Fruit fly (Drosophila melanogaster) whole organism, embryonic: Measurements from ENCODE around the gene PIP82.

Experiments
- Awh ChIP-seq: fragments of 200-800 bp; sonication (Bioruptor generic); IDR thresholded peaks from 2 replicates; pipeline ENCODE4, ENCODE4 v1.3.6; 2022; ENCODE audit warnings: missing biosample characterization, missing genetic modification characterization
- CG1024 ChIP-seq: fragments of 200-800 bp; sonication (Bioruptor generic); IDR thresholded peaks from 2 replicates; pipeline ENCODE4 v1.3.6; 2022; ENCODE audit warnings: missing biosample characterization, missing genetic modification characterization
- CG10654 ChIP-seq: fragments of 200-800 bp; sonication (Bioruptor generic); optimal IDR thresholded peaks from 2 replicates; lab custom pipeline; 2016; ENCODE audit warnings: missing biosample characterization, missing genetic modification characterization
- CG12236 ChIP-seq: fragments of 200-800 bp; sonication (Bioruptor generic); optimal IDR thresholded peaks from 2 replicates; lab custom pipeline; 2016; ENCODE audit warnings: missing biosample characterization, missing genetic modification characterization
- CG12744 ChIP-seq: fragments of 200-800 bp; sonication (Bioruptor generic); optimal IDR thresholded peaks from 2 replicates; lab custom pipeline; 2016; ENCODE audit warnings: missing biosample characterization, missing genetic modification characterization
- CG14441 ChIP-seq: fragments of 200-800 bp; sonication (Bioruptor generic); IDR thresholded peaks from 2 replicates; pipeline ENCODE4 v1.3.6; 2022; ENCODE audit warnings: missing biosample characterization, missing genetic modification characterization
- CG14860 ChIP-seq: fragments of 200-800 bp; sonication (Bioruptor generic); IDR thresholded peaks from 3 replicates; pipeline ENCODE4 v1.3.6; 2022; ENCODE audit warnings: missing biosample characterization, missing genetic modification characterization; ENCODE audit not compliant: partially characterized antibody
- CG17829 ChIP-seq: fragments of 200-800 bp; optimal IDR thresholded peaks from 2 replicates; lab custom pipeline; 2019; ENCODE audit warnings: missing biosample characterization, mild to moderate bottlenecking, missing genetic modification characterization, moderate library complexity
- CG1792 ChIP-seq: fragments of 200-800 bp; sonication (Bioruptor generic); optimal IDR thresholded peaks from 2 replicates; lab custom pipeline; 2016; ENCODE audit warnings: missing biosample characterization, missing genetic modification characterization
- CG31388 ChIP-seq: fragments of 200-800 bp; sonication (Bioruptor generic); optimal IDR thresholded peaks from 2 replicates; lab custom pipeline; 2016; ENCODE audit warnings: missing biosample characterization, missing genetic modification characterization
- CG5180 ChIP-seq: fragments of 200-800 bp; sonication (Bioruptor generic); optimal IDR thresholded peaks from 3 replicates; lab custom pipeline; 2017; ENCODE audit warnings: missing biosample characterization, missing genetic modification characterization, mild to moderate bottlenecking, moderate library complexity, missing genetic modification reagents
- CG5245 ChIP-seq: fragments of 200-800 bp; sonication (Bioruptor generic); optimal IDR thresholded peaks from 3 replicates; lab custom pipeline; 2016; ENCODE audit warnings: missing biosample characterization, missing genetic modification characterization
- CG5953 ChIP-seq: fragments of 200-800 bp; sonication (Bioruptor generic); IDR thresholded peaks from 2 replicates; pipeline ENCODE4 v1.3.6; 2022; ENCODE audit warnings: missing biosample characterization, missing genetic modification characterization
- CG7987 ChIP-seq: fragments of 200-800 bp; sonication (Bioruptor generic); optimal IDR thresholded peaks from 2 replicates; lab custom pipeline; 2018; ENCODE audit warnings: missing biosample characterization, mild to moderate bottlenecking, missing genetic modification characterization, moderate library complexity
- CrebB ChIP-seq: fragments of 200-800 bp; sonication (Bioruptor generic); optimal IDR thresholded peaks from 3 replicates; lab custom pipeline; 2018; ENCODE audit warnings: missing biosample characterization, mild to moderate bottlenecking, missing genetic modification characterization
- Deaf1 ChIP-seq: fragments of 200-800 bp; optimal IDR thresholded peaks from 3 replicates; lab custom pipeline; 2019; ENCODE audit warnings: missing biosample characterization, mild to moderate bottlenecking, missing genetic modification characterization, moderate library complexity
- Doc2 ChIP-seq: fragments of 200-800 bp; sonication (Bioruptor generic); IDR thresholded peaks from 2 replicates; pipeline ENCODE4 v1.3.6; 2022; ENCODE audit warnings: missing biosample characterization, missing genetic modification characterization
- Dp ChIP-seq: fragments of 200-800 bp; sonication (Bioruptor generic); optimal IDR thresholded peaks from 2 replicates; lab custom pipeline; 2018; ENCODE audit warnings: missing biosample characterization, mild to moderate bottlenecking, missing genetic modification characterization, moderate library complexity
- Ets65A ChIP-seq: fragments of 200-800 bp; sonication (Bioruptor generic); peaks from one replicate; lab custom pipeline; 2016; ENCODE audit warnings: missing biosample characterization, missing genetic modification characterization
- Hand ChIP-seq: fragments of 200-800 bp; sonication (Bioruptor generic); optimal IDR thresholded peaks from 2 replicates; lab custom pipeline; 2017; ENCODE audit warnings: mild to moderate bottlenecking, missing biosample characterization, missing genetic modification reagents, missing genetic modification characterization
- Hr51 ChIP-seq, 2 experiments: fragments of 200-800 bp; sonication (Bioruptor generic); optimal IDR thresholded peaks; 2 replicates in 1 of 2; 3 replicates in 1 of 2; lab custom pipeline; 2016 to 2018; ENCODE audit warnings: missing biosample characterization in 2 of 2, missing genetic modification characterization in 2 of 2, mild to moderate bottlenecking in 1 of 2, moderate library complexity in 1 of 2
- Mrtf ChIP-seq: fragments of 200-800 bp; sonication (Bioruptor generic); IDR thresholded peaks from 3 replicates; pipeline ENCODE4 v1.3.6; 2022; ENCODE audit warnings: missing biosample characterization, missing genetic modification characterization
- NC2β ChIP-seq: fragments of 200-800 bp; sonication (Bioruptor generic); optimal IDR thresholded peaks from 2 replicates; lab custom pipeline; 2016; ENCODE audit warnings: missing biosample characterization, missing genetic modification characterization
- Nf-YC ChIP-seq: fragments of 200-800 bp; optimal IDR thresholded peaks from 3 replicates; lab custom pipeline; 2019; ENCODE audit warnings: missing biosample characterization, mild to moderate bottlenecking, missing genetic modification characterization, moderate library complexity
- Oaz ChIP-seq: fragments of 200-800 bp; sonication (Bioruptor generic); IDR thresholded peaks from 2 replicates; pipeline ENCODE4 v1.3.6; 2022; ENCODE audit warnings: missing biosample characterization, missing genetic modification characterization
- Six4 ChIP-seq: fragments of 200-800 bp; sonication (Bioruptor generic); optimal IDR thresholded peaks from 2 replicates; lab custom pipeline; 2016; ENCODE audit warnings: missing biosample characterization, missing genetic modification characterization
- Sry-δ ChIP-seq: fragments of 200-800 bp; sonication (Bioruptor generic); optimal IDR thresholded peaks from 2 replicates; lab custom pipeline; 2016; ENCODE audit warnings: missing biosample characterization, missing genetic modification characterization
- ash1 ChIP-seq: fragments of 200-800 bp; sonication (Bioruptor generic); optimal IDR thresholded peaks from 2 replicates; lab custom pipeline; 2018; ENCODE audit warnings: missing biosample characterization, mild to moderate bottlenecking, missing genetic modification characterization
- bcd ChIP-seq: fragments of 200-800 bp; sonication (Bioruptor generic); optimal IDR thresholded peaks from 2 replicates; lab custom pipeline; 2017; ENCODE audit warnings: missing biosample characterization, mild to moderate bottlenecking, missing genetic modification characterization
- cad ChIP-seq: fragments of >200 bp; optimal IDR thresholded peaks from 2 replicates; lab custom pipeline; 2017; ENCODE audit warnings: missing biosample characterization, missing genetic modification characterization
- cas ChIP-seq: fragments of 200-800 bp; sonication (Bioruptor generic); IDR thresholded peaks from 2 replicates; pipeline ENCODE4 v1.3.6; 2022; ENCODE audit warnings: missing biosample characterization, missing genetic modification characterization
- chm ChIP-seq: fragments of 200-800 bp; sonication (Bioruptor generic); IDR thresholded peaks from 2 replicates; pipeline ENCODE4 v1.3.6; 2022; ENCODE audit warnings: missing biosample characterization, missing genetic modification characterization
- crol ChIP-seq: fragments of 200-800 bp; sonication (Bioruptor generic); IDR thresholded peaks from 2 replicates; pipeline ENCODE4 v1.3.6; 2022; ENCODE audit warnings: missing biosample characterization, missing genetic modification characterization
- dati ChIP-seq: fragments of 200-800 bp; sonication (Bioruptor generic); IDR thresholded peaks from 2 replicates; pipeline ENCODE4 v1.3.6; 2022; ENCODE audit warnings: missing biosample characterization, missing genetic modification characterization
- dimm ChIP-seq: fragments of 200-800 bp; sonication (Bioruptor generic); IDR thresholded peaks from 2 replicates; pipeline ENCODE4 v1.3.6; 2022; ENCODE audit warnings: missing biosample characterization, missing genetic modification characterization
- ftz-f1 ChIP-seq: fragments of 200-800 bp; sonication (Bioruptor generic); optimal IDR thresholded peaks from 2 replicates; lab custom pipeline; 2016; ENCODE audit warnings: missing biosample characterization, missing genetic modification characterization
- gcm ChIP-seq: fragments of 200-800 bp; sonication (Bioruptor generic); optimal IDR thresholded peaks from 2 replicates; lab custom pipeline; 2019; ENCODE audit warnings: missing biosample characterization, mild to moderate bottlenecking, missing genetic modification characterization, moderate library complexity
- gsb-n ChIP-seq: fragments of 200-800 bp; sonication (Bioruptor generic); optimal IDR thresholded peaks from 3 replicates; lab custom pipeline; 2018; ENCODE audit warnings: missing biosample characterization, mild to moderate bottlenecking, missing genetic modification characterization
- her ChIP-seq: fragments of 200-800 bp; sonication (Bioruptor generic); optimal IDR thresholded peaks from 2 replicates; lab custom pipeline; 2016; ENCODE audit warnings: missing biosample characterization, missing genetic modification characterization
- inv ChIP-seq: fragments of 200-800 bp; sonication (Bioruptor generic); IDR thresholded peaks from 2 replicates; pipeline ENCODE4 v1.3.6; 2022; ENCODE audit warnings: missing biosample characterization, missing genetic modification characterization; ENCODE audit not compliant: partially characterized antibody
- kay ChIP-seq: fragments of 200-800 bp; sonication (Bioruptor generic); optimal IDR thresholded peaks from 2 replicates; lab custom pipeline; 2016; ENCODE audit warnings: missing biosample characterization, missing genetic modification characterization
- p53 ChIP-seq: fragments of 200-800 bp; sonication (Bioruptor generic); optimal IDR thresholded peaks from 2 replicates; lab custom pipeline; 2016; ENCODE audit warnings: missing biosample characterization, missing genetic modification characterization
- sc ChIP-seq, 3 experiments: fragments of >200 bp in 2 of 3; fragments of 200-800 bp in 1 of 3; sonication (Bioruptor generic) in 1 of 3; optimal IDR thresholded peaks; 2 replicates in 2 of 3; 3 replicates in 1 of 3; lab custom pipeline; 2017; ENCODE audit warnings: mild to moderate bottlenecking in 1 of 3, missing biosample characterization in 1 of 3, missing genetic modification characterization in 1 of 3, missing genetic modification reagents in 1 of 3
- sisA ChIP-seq: fragments of 200-800 bp; sonication (Bioruptor generic); IDR thresholded peaks from 2 replicates; pipeline ENCODE4 v1.3.6; 2022; ENCODE audit warnings: missing biosample characterization, missing genetic modification characterization
- sob ChIP-seq: fragments of 200-800 bp; sonication (Bioruptor generic); IDR thresholded peaks from 2 replicates; pipeline ENCODE4 v1.3.6; 2022; ENCODE audit warnings: missing biosample characterization, missing genetic modification characterization
- tna ChIP-seq: fragments of 200-800 bp; sonication (Bioruptor generic); IDR thresholded peaks from 2 replicates; pipeline ENCODE4 v1.3.6; 2022; ENCODE audit warnings: missing biosample characterization, missing genetic modification characterization; ENCODE audit not compliant: partially characterized antibody
- toy ChIP-seq: fragments of 200-800 bp; sonication (Bioruptor generic); IDR thresholded peaks from 2 replicates; pipeline ENCODE4 v1.3.6; 2022; ENCODE audit warnings: missing biosample characterization, missing genetic modification characterization
- vfl ChIP-seq: fragments of 200-800 bp; sonication (Bioruptor generic); optimal IDR thresholded peaks from 2 replicates; lab custom pipeline; 2016; ENCODE audit warnings: missing biosample characterization, missing genetic modification characterization
- zen2 ChIP-seq: fragments of 200-800 bp; sonication (Bioruptor generic); IDR thresholded peaks from 3 replicates; pipeline ENCODE4 v1.3.6; 2022; ENCODE audit warnings: missing biosample characterization, missing genetic modification characterization; ENCODE audit not compliant: partially characterized antibody

PIP82 gene

dm6 chrX:8561404-8562397, 32.2 kb upstream of the PIP82 start (continued):
- no peak for TF ChIP-seq sc (optimal IDR thresholded peaks at IDR 0.05; lab: Kevin White, UChicago)
- no peak for TF ChIP-seq sc (GFP tag; optimal IDR thresholded peaks at IDR 0.05; lab: Kevin White, UChicago)
- TF ChIP-seq Mrtf (GFP tag; lab: Robert Waterston, UW) = no peak
- peak in 1 of 2 experiments; percentile 23 for TF ChIP-seq Hr51 (GFP tag; optimal IDR thresholded peaks at IDR 0.05; lab: Kevin White, UChicago)
- no peak for TF ChIP-seq zen2 (GFP tag; lab: Robert Waterston, UW)
- no peak for TF ChIP-seq sob (GFP tag; lab: Robert Waterston, UW)
- TF ChIP-seq CG14441 (GFP tag; lab: Robert Waterston, UW) = no peak
- TF ChIP-seq chm (GFP tag; lab: Robert Waterston, UW) = no peak; the same call in 1 of the 2 replicates
- TF ChIP-seq CG1024 (GFP tag; lab: Robert Waterston, UW) = no peak
- no peak for TF ChIP-seq toy (GFP tag; lab: Robert Waterston, UW)
- TF ChIP-seq Sry-δ = peak; percentile 58
- no peak for TF ChIP-seq sisA (GFP tag; lab: Robert Waterston, UW)
- TF ChIP-seq CG5245 = no peak
- no peak for TF ChIP-seq NC2β
- TF ChIP-seq crol (GFP tag; lab: Robert Waterston, UW) = peak; percentile 69; the same call in 1 of the 2 replicates
- TF ChIP-seq CG10654 = no peak
- TF ChIP-seq dati (GFP tag; lab: Robert Waterston, UW) = no peak
- TF ChIP-seq Hand = no peak
- TF ChIP-seq CG17829 (tag; lab: Kevin White, UChicago) = no peak
- peak; percentile 21 for TF ChIP-seq Ets65A (GFP tag; lab: Kevin White, UChicago)
- no peak for TF ChIP-seq CG5953
- no peak for TF ChIP-seq Deaf1
- TF ChIP-seq Oaz (GFP tag; lab: Robert Waterston, UW) = no peak
- TF ChIP-seq CG5180 (GFP tag; lab: Kevin White, UChicago) = no peak
- peak; percentile 32 for TF ChIP-seq her (GFP tag; lab: Kevin White, UChicago)
- TF ChIP-seq CrebB (tag; lab: Kevin White, UChicago) = peak; percentile 21
- no peak for TF ChIP-seq Doc2 (GFP tag; lab: Robert Waterston, UW)
- no peak for TF ChIP-seq cad (GFP tag; lab: Kevin White, UChicago)
- TF ChIP-seq Nf-YC (tag; lab: Kevin White, UChicago) = no peak
- no peak for TF ChIP-seq CG14860 (GFP tag; lab: Robert Waterston, UW)
- TF ChIP-seq gcm = no peak
- TF ChIP-seq CG31388 (GFP tag; lab: Kevin White, UChicago) = no peak
- peak; percentile 39 for TF ChIP-seq ftz-f1 (GFP tag; lab: Kevin White, UChicago)
- TF ChIP-seq gsb-n (tag; lab: Kevin White, UChicago) = no peak
- no peak for TF ChIP-seq kay (GFP tag; lab: Kevin White, UChicago)
- TF ChIP-seq inv = peak; percentile 30; the same call in 1 of the 2 replicates
- no peak for TF ChIP-seq Six4
- no peak for TF ChIP-seq CG7987 (GFP tag; lab: Kevin White, UChicago)
- TF ChIP-seq bcd (GFP tag; lab: Kevin White, UChicago) = no peak
- TF ChIP-seq CG12744 (GFP tag; lab: Kevin White, UChicago) = no peak
- no peak for TF ChIP-seq ash1 (GFP tag; lab: Kevin White, UChicago)
- 0 out of 2 replicates have a peak, but pooled peaks have one; percentile 32 for TF ChIP-seq tna (GFP tag; lab: Robert Waterston, UW)
- no peak for TF ChIP-seq CG1792
- no peak for TF ChIP-seq CG12236 (GFP tag; lab: Kevin White, UChicago)
- TF ChIP-seq cas (GFP tag; lab: Robert Waterston, UW) = no peak
- TF ChIP-seq vfl (GFP tag; lab: Kevin White, UChicago) = peak; percentile 21
- no peak for TF ChIP-seq dimm (GFP tag; lab: Robert Waterston, UW)
- no peak for TF ChIP-seq p53 (GFP tag; lab: Kevin White, UChicago)
- no peak for TF ChIP-seq Dp
- no peak; the same call in 1 of the 2 replicates for TF ChIP-seq Awh (GFP tag; lab: Robert Waterston, UW)
